Worm (Caenorhabditis elegans) whole organism, late embryonic: ENCODE results near the gene mrp-1.

Source experiments
- C08G9.2 ChIP-seq: sonication (generic microtip); optimal IDR thresholded peaks from 2 replicates; lab custom pipeline; 2016; ENCODE audit warnings: mild to moderate bottlenecking, missing genetic modification characterization, moderate library complexity, missing compliant biosample characterization
- C38D4.7 ChIP-seq: fragments of 200-800 bp; sonication (Bioruptor generic); optimal IDR thresholded peaks from 2 replicates; lab custom pipeline; 2018; ENCODE audit warnings: mild to moderate bottlenecking, missing genetic modification characterization, moderate library complexity, missing compliant biosample characterization
- F13H6.1 ChIP-seq: sonication (generic microtip); optimal IDR thresholded peaks from 2 replicates; lab custom pipeline; 2016; ENCODE audit warnings: missing genetic modification characterization, missing compliant biosample characterization
- K09A11.1 ChIP-seq: sonication (generic microtip); optimal IDR thresholded peaks from 2 replicates; lab custom pipeline; 2017; ENCODE audit warnings: antibody characterized with exemption, mild to moderate bottlenecking, missing genetic modification characterization, missing compliant biosample characterization; ENCODE audit not compliant: insufficient read depth
- T23F11.4 ChIP-seq: fragments of 200-800 bp; sonication (Bioruptor generic); optimal IDR thresholded peaks from 2 replicates; lab custom pipeline; 2018; ENCODE audit warnings: mild to moderate bottlenecking, missing genetic modification characterization, missing compliant biosample characterization
- ama-1 ChIP-seq: fragments of 150-350 bp; optimal IDR thresholded peaks from 2 replicates; lab custom pipeline; 2014
- ceh-14 ChIP-seq: sonication (generic microtip); optimal IDR thresholded peaks from 2 replicates; lab custom pipeline; 2016; ENCODE audit warnings: missing genotype, missing genetic modification characterization, missing compliant biosample characterization
- ceh-18 ChIP-seq: sonication (generic microtip); optimal IDR thresholded peaks from 2 replicates; lab custom pipeline; 2016; ENCODE audit warnings: missing genetic modification characterization, missing compliant biosample characterization
- ceh-19 ChIP-seq: fragments of 200-800 bp; sonication (Bioruptor generic); optimal IDR thresholded peaks from 2 replicates; lab custom pipeline; 2018; ENCODE audit warnings: mild to moderate bottlenecking, missing genetic modification characterization, missing compliant biosample characterization
- ceh-30 ChIP-seq: fragments of 150-350 bp; optimal IDR thresholded peaks from 2 replicates; lab custom pipeline; 2014; ENCODE audit warnings: missing biosample characterization, missing genetic modification characterization
- ceh-34 ChIP-seq: sonication (generic microtip); optimal IDR thresholded peaks from 2 replicates; lab custom pipeline; 2016; ENCODE audit warnings: mild to moderate bottlenecking, missing genetic modification characterization, missing compliant biosample characterization
- ceh-6 ChIP-seq: fragments of 200-800 bp; sonication (Bioruptor generic); optimal IDR thresholded peaks from 2 replicates; lab custom pipeline; 2018; ENCODE audit warnings: mild to moderate bottlenecking, missing genetic modification characterization, missing compliant biosample characterization
- che-1 ChIP-seq: sonication (generic microtip); optimal IDR thresholded peaks from 2 replicates; lab custom pipeline; 2016; ENCODE audit warnings: mild to moderate bottlenecking, missing genetic modification characterization, missing compliant biosample characterization
- dve-1 ChIP-seq: sonication (generic microtip); optimal IDR thresholded peaks from 2 replicates; lab custom pipeline; 2017; ENCODE audit warnings: antibody characterized with exemption, mild to moderate bottlenecking, missing genetic modification characterization, missing compliant biosample characterization
- elt-2 ChIP-seq: sonication (generic microtip); optimal IDR thresholded peaks from 2 replicates; lab custom pipeline; 2016; ENCODE audit warnings: missing genetic modification reagents, missing genetic modification characterization, missing compliant biosample characterization
- elt-4 ChIP-seq: sonication (generic microtip); optimal IDR thresholded peaks from 2 replicates; lab custom pipeline; 2016; ENCODE audit warnings: missing genetic modification characterization, missing compliant biosample characterization
- fkh-10 ChIP-seq: fragments of 150-350 bp; optimal IDR thresholded peaks from 2 replicates; lab custom pipeline; 2014; ENCODE audit warnings: missing biosample characterization, missing genetic modification reagents, missing genetic modification characterization
- gmeb-2 ChIP-seq: sonication (generic microtip); optimal IDR thresholded peaks from 2 replicates; lab custom pipeline; 2016; ENCODE audit warnings: missing genetic modification characterization, inconsistent platforms, missing compliant biosample characterization
- hlh-13 ChIP-seq: fragments of 200-800 bp; sonication (Bioruptor generic); optimal IDR thresholded peaks from 2 replicates; lab custom pipeline; 2018; ENCODE audit warnings: mild to moderate bottlenecking, missing genetic modification characterization, missing compliant biosample characterization
- hlh-15 ChIP-seq: sonication (generic microtip); optimal IDR thresholded peaks from 2 replicates; lab custom pipeline; 2016; ENCODE audit warnings: missing genetic modification characterization, missing compliant biosample characterization
- hlh-8 ChIP-seq: sonication (generic microtip); optimal IDR thresholded peaks from 2 replicates; lab custom pipeline; 2016; ENCODE audit warnings: missing genotype, missing genetic modification characterization, missing compliant biosample characterization
- lim-6 ChIP-seq: sonication (generic microtip); optimal IDR thresholded peaks from 2 replicates; lab custom pipeline; 2016; ENCODE audit warnings: missing genetic modification characterization, missing compliant biosample characterization
- madf-2 ChIP-seq: sonication (generic microtip); optimal IDR thresholded peaks from 2 replicates; lab custom pipeline; 2017; ENCODE audit warnings: missing genetic modification characterization, missing compliant biosample characterization
- nhr-11 ChIP-seq: fragments of 150-350 bp; optimal IDR thresholded peaks from 2 replicates; lab custom pipeline; 2014; ENCODE audit warnings: missing biosample characterization, missing genetic modification characterization
- odd-2 ChIP-seq: sonication (generic microtip); optimal IDR thresholded peaks from 2 replicates; lab custom pipeline; 2017; ENCODE audit warnings: antibody characterized with exemption, mild to moderate bottlenecking, missing genetic modification characterization, missing compliant biosample characterization
- pat-9 ChIP-seq: fragments of 200-800 bp; sonication (Bioruptor generic); optimal IDR thresholded peaks from 2 replicates; lab custom pipeline; 2018; ENCODE audit warnings: mild to moderate bottlenecking, missing genetic modification characterization, moderate library complexity, missing compliant biosample characterization
- pax-1 ChIP-seq: fragments of 150-350 bp; optimal IDR thresholded peaks from 2 replicates; lab custom pipeline; 2014; ENCODE audit warnings: missing biosample characterization, missing genetic modification characterization
- pha-4 ChIP-seq: fragments of 150-350 bp; optimal IDR thresholded peaks from 2 replicates; lab custom pipeline; 2018; ENCODE audit warnings: missing biosample characterization, missing genetic modification reagents, missing genetic modification characterization
- pqm-1 ChIP-seq: sonication (generic microtip); optimal IDR thresholded peaks from 2 replicates; lab custom pipeline; 2016; ENCODE audit warnings: missing genetic modification characterization, missing compliant biosample characterization
- pros-1 ChIP-seq: fragments of 150-350 bp; optimal IDR thresholded peaks from 2 replicates; lab custom pipeline; 2014; ENCODE audit warnings: missing biosample characterization, missing genetic modification reagents, missing genetic modification characterization
- sdc-2 ChIP-seq: sonication (generic microtip); optimal IDR thresholded peaks from 2 replicates; lab custom pipeline; 2016; ENCODE audit warnings: missing genotype, missing genetic modification characterization, missing compliant biosample characterization
- sox-4 ChIP-seq: sonication (generic microtip); optimal IDR thresholded peaks from 2 replicates; lab custom pipeline; 2017; ENCODE audit warnings: mild to moderate bottlenecking, missing genetic modification characterization, inconsistent platforms, missing compliant biosample characterization
- syd-9 ChIP-seq: sonication (generic microtip); optimal IDR thresholded peaks from 2 replicates; lab custom pipeline; 2016; ENCODE audit warnings: mild to moderate bottlenecking, missing genetic modification characterization, moderate library complexity, missing compliant biosample characterization
- tbx-2 ChIP-seq: sonication (generic microtip); optimal IDR thresholded peaks from 2 replicates; lab custom pipeline; 2016; ENCODE audit warnings: missing genetic modification characterization, missing compliant biosample characterization
- unc-42 ChIP-seq: sonication (generic microtip); optimal IDR thresholded peaks from 2 replicates; lab custom pipeline; 2016; ENCODE audit warnings: missing genotype, missing genetic modification characterization, missing compliant biosample characterization
- unc-55 ChIP-seq: sonication (generic microtip); optimal IDR thresholded peaks from 2 replicates; lab custom pipeline; 2017; ENCODE audit warnings: missing biosample characterization, missing genetic modification reagents, missing genetic modification characterization
- zip-5 ChIP-seq: sonication (generic microtip); optimal IDR thresholded peaks from 2 replicates; lab custom pipeline; 2016; ENCODE audit warnings: missing genetic modification characterization, missing compliant biosample characterization
- ztf-16 ChIP-seq: sonication (generic microtip); optimal IDR thresholded peaks from 2 replicates; lab custom pipeline; 2017; ENCODE audit warnings: missing genetic modification characterization, missing compliant biosample characterization

Gene mrp-1

ce11 chrX:535728-536127 lies 52.0 kb downstream of the mrp-1 start, which contains the start of gene F28C10.3 (continued):
- TF ChIP-seq lim-6 (no peak), ceh-34 (tag; lab: Kevin White, UChicago) (peak; percentile 48), pax-1 (tag; lab: Kevin White, UChicago) (no peak), unc-55 (GFP tag; lab: Kevin White, UChicago) (peak; percentile 91), dve-1 (tag; lab: Kevin White, UChicago) (peak; percentile 33), gmeb-2 (tag; lab: Kevin White, UChicago) (no peak), ceh-18 (peak; percentile 58), hlh-8 (tag; lab: Kevin White, UChicago) (peak; percentile 5), tbx-2 (tag; lab: Kevin White, UChicago) (peak; percentile 71), elt-4 (tag; lab: Kevin White, UChicago) (no peak), unc-42 (peak; percentile 55), sdc-2 (peak; percentile 73), ztf-16 (tag; lab: Kevin White, UChicago) (no peak), pqm-1 (tag; lab: Kevin White, UChicago) (no peak), ceh-14 (tag; lab: Kevin White, UChicago) (no peak), che-1 (tag; lab: Kevin White, UChicago) (no peak), fkh-10 (no peak), ceh-30 (no peak), T23F11.4 (GFP tag; lab: Kevin White, UChicago) (no peak), C08G9.2 (peak; percentile 41), zip-5 (tag; lab: Kevin White, UChicago) (no peak), nhr-11 (tag; lab: Kevin White, UChicago) (no peak), sox-4 (tag; lab: Kevin White, UChicago) (no peak)

- no peak for TF ChIP-seq hlh-15 (tag; lab: Kevin White, UChicago)
- no peak for TF ChIP-seq pha-4
- no peak for TF ChIP-seq pros-1 (tag; lab: Kevin White, UChicago)
- no peak for TF ChIP-seq elt-2 (tag; lab: Kevin White, UChicago)
- TF ChIP-seq F13H6.1, result no peak
- TF ChIP-seq dve-1 (tag; lab: Kevin White, UChicago), result no peak
- no peak for TF ChIP-seq fkh-10
- no peak for TF ChIP-seq pat-9 (tag; lab: Kevin White, UChicago)
- TF ChIP-seq ceh-19 (GFP tag; lab: Kevin White, UChicago), result no peak
- TF ChIP-seq C08G9.2, result no peak
- no peak for TF ChIP-seq K09A11.1 (tag; lab: Kevin White, UChicago)
- TF ChIP-seq madf-2 (tag; lab: Kevin White, UChicago), result no peak
- no peak for TF ChIP-seq sox-4 (tag; lab: Kevin White, UChicago)
- TF ChIP-seq zip-5 (tag; lab: Kevin White, UChicago), result no peak
- no peak for TF ChIP-seq syd-9
- no peak for TF ChIP-seq C38D4.7 (GFP tag; lab: Kevin White, UChicago)
- no peak for TF ChIP-seq ama-1 (lab: Kevin White, UChicago)
- TF ChIP-seq hlh-13 (GFP tag; lab: Kevin White, UChicago), result no peak
- TF ChIP-seq ceh-6 (GFP tag; lab: Kevin White, UChicago), result no peak
- TF ChIP-seq, all 69 proteins: peak for 0
These were observed 56.8 kb downstream of the mrp-1 start, which contains the start of gene B0310.6 for ce11 chrX:530909-531308. B0310.6 (minus strand) TSS chrX:531009.

DNA sequence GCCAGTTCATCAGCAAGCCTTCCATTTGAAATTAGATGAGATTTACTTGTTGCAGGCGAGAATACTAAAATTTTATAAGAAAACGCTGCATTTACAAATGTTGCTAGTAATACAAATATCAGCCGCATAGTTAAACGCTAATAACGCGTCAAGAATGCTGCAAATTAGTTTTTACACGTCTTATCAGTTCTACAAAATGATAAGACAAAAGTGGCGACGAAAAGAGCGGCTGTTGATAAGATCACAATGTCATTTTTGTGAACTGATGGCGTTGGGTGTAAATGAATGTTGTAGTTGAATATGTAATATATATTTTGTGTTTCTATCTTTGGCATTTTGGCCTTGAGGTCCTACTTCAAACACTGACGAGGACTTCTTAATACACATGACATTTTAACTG lies 57.7 kb downstream of the mrp-1 start, which contains the start of gene ugt-46:
ugt-46 (minus strand) TSS at position 279 of the 400 bp plus-strand sequence.
- TF ChIP-seq odd-2 (tag; lab: Kevin White, UChicago) (no peak), elt-2 (tag; lab: Kevin White, UChicago) (peak; percentile 98)

DNA sequence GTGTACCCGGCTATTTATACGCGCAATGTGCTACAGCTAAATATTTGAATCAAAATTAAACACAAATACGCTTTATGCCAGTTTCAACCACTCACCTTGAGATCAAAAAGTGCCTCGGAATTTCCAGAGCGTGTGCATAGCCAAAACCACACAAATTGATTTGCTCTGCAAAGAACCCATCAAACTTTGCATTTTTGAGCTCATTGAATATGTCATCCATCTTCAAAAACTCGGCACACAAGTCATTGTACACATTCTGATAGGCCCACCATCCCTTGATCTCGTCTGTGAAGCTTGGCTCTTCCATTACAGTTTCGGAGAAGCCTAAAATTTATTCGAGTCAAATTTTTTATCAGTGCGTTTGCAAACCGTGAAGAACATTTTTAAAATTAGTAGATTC lies 58.3 kb downstream of the mrp-1 start:
- TF ChIP-seq lim-6 (no peak), odd-2 (tag; lab: Kevin White, UChicago) (no peak), gmeb-2 (tag; lab: Kevin White, UChicago) (no peak), sox-4 (tag; lab: Kevin White, UChicago) (no peak), pat-9 (tag; lab: Kevin White, UChicago) (no peak)
